Worm (Caenorhabditis elegans) whole organism, mixed stage, embryonic: ENCODE measurements around the gene srp-2.

Source experiments
- bed-3 ChIP-seq: fragments of 200-800 bp; sonication (Bioruptor generic); optimal IDR thresholded peaks from 3 replicates; lab custom pipeline; 2018; ENCODE audit warnings: mild to moderate bottlenecking, missing genetic modification characterization, moderate library complexity, missing compliant biosample characterization
- blmp-1 ChIP-seq: fragments of 150-350 bp; optimal IDR thresholded peaks from 2 replicates; lab custom pipeline; 2014; ENCODE audit warnings: missing biosample characterization, missing genetic modification characterization
- ceh-39 ChIP-seq: fragments of 150-350 bp; optimal IDR thresholded peaks from 2 replicates; lab custom pipeline; 2014; ENCODE audit warnings: missing biosample characterization, missing genetic modification characterization
- ceh-43 ChIP-seq: fragments of 200-800 bp; sonication (Bioruptor generic); optimal IDR thresholded peaks from 2 replicates; lab custom pipeline; 2018; ENCODE audit warnings: mild to moderate bottlenecking, missing genetic modification characterization, moderate library complexity, missing compliant biosample characterization
- ceh-83 ChIP-seq: fragments of 200-800 bp; sonication (Bioruptor generic); optimal IDR thresholded peaks from 2 replicates; lab custom pipeline; 2018; ENCODE audit warnings: mild to moderate bottlenecking, missing genetic modification characterization, missing compliant biosample characterization
- ces-1 ChIP-seq: fragments of 150-350 bp; optimal IDR thresholded peaks from 2 replicates; lab custom pipeline; 2014; ENCODE audit warnings: missing biosample characterization, missing genetic modification reagents, missing genetic modification characterization
- drap-1 ChIP-seq: fragments of 200-800 bp; sonication (Bioruptor generic); optimal IDR thresholded peaks from 3 replicates; lab custom pipeline; 2018; ENCODE audit warnings: mild to moderate bottlenecking, missing genetic modification characterization, missing compliant biosample characterization
- elt-1 ChIP-seq: sonication (generic microtip); optimal IDR thresholded peaks from 2 replicates; lab custom pipeline; 2017; ENCODE audit warnings: missing genetic modification characterization, mild to moderate bottlenecking, missing compliant biosample characterization, antibody characterized with exemption, moderate library complexity, borderline replicate concordance; ENCODE audit not compliant: insufficient read depth
- elt-3 ChIP-seq: fragments of 150-350 bp; optimal IDR thresholded peaks from 2 replicates; lab custom pipeline; 2014; ENCODE audit warnings: missing biosample characterization, missing genetic modification characterization
- flh-1 ChIP-seq: fragments of 200-800 bp; sonication (Bioruptor generic); optimal IDR thresholded peaks from 2 replicates; lab custom pipeline; 2018; ENCODE audit warnings: mild to moderate bottlenecking, missing genetic modification characterization, moderate library complexity, missing compliant biosample characterization
- hlh-1 ChIP-seq: fragments of 150-350 bp; optimal IDR thresholded peaks from 2 replicates; lab custom pipeline; 2014; ENCODE audit warnings: missing biosample characterization, missing genetic modification reagents, missing genetic modification characterization
- lin-13 ChIP-seq: fragments of 150-350 bp; optimal IDR thresholded peaks from 2 replicates; lab custom pipeline; 2014; ENCODE audit warnings: missing biosample characterization, missing genetic modification characterization
- lsy-2 ChIP-seq: fragments of 150-350 bp; optimal IDR thresholded peaks from 2 replicates; lab custom pipeline; 2014; ENCODE audit warnings: missing biosample characterization, missing genetic modification characterization
- mab-5 ChIP-seq: fragments of 150-350 bp; optimal IDR thresholded peaks from 2 replicates; lab custom pipeline; 2014; ENCODE audit warnings: missing biosample characterization, missing genetic modification characterization
- mep-1 ChIP-seq: fragments of 150-350 bp; optimal IDR thresholded peaks from 2 replicates; lab custom pipeline; 2017; ENCODE audit warnings: missing biosample characterization, missing genetic modification reagents, missing genetic modification characterization, inconsistent platforms
- mls-2 ChIP-seq: sonication (generic microtip); optimal IDR thresholded peaks from 2 replicates; lab custom pipeline; 2016; ENCODE audit warnings: mild to moderate bottlenecking, missing genetic modification characterization, moderate library complexity, missing compliant biosample characterization
- nhr-12 ChIP-seq: fragments of 150-350 bp; optimal IDR thresholded peaks from 2 replicates; lab custom pipeline; 2014; ENCODE audit warnings: missing biosample characterization, missing genetic modification characterization
- nhr-2 ChIP-seq: fragments of 150-350 bp; optimal IDR thresholded peaks from 2 replicates; lab custom pipeline; 2014; ENCODE audit warnings: missing biosample characterization, missing genetic modification characterization
- nhr-237 ChIP-seq: fragments of 150-350 bp; optimal IDR thresholded peaks from 2 replicates; lab custom pipeline; 2014; ENCODE audit warnings: missing biosample characterization, missing genetic modification characterization
- nhr-28 ChIP-seq: fragments of 150-350 bp; optimal IDR thresholded peaks from 2 replicates; lab custom pipeline; 2014; ENCODE audit warnings: missing biosample characterization, missing genetic modification characterization
- nhr-76 ChIP-seq: sonication (generic microtip); optimal IDR thresholded peaks from 2 replicates; lab custom pipeline; 2017; ENCODE audit warnings: missing biosample characterization, missing genetic modification characterization
- pha-4 ChIP-seq: fragments of 150-350 bp; optimal IDR thresholded peaks from 2 replicates; lab custom pipeline; 2018; ENCODE audit warnings: missing biosample characterization, missing genetic modification reagents, missing genetic modification characterization
- sem-2 ChIP-seq: fragments of 200-800 bp; sonication (Bioruptor generic); optimal IDR thresholded peaks from 2 replicates; lab custom pipeline; 2018; ENCODE audit warnings: mild to moderate bottlenecking, missing genetic modification characterization, missing compliant biosample characterization
- snpc-4 ChIP-seq: fragments of 150-350 bp; optimal IDR thresholded peaks from 2 replicates; lab custom pipeline; 2014; ENCODE audit warnings: missing biosample characterization, missing genetic modification characterization
- sptf-1 ChIP-seq: sonication (generic microtip); optimal IDR thresholded peaks from 2 replicates; lab custom pipeline; 2017; ENCODE audit warnings: mild to moderate bottlenecking, missing genetic modification characterization, moderate library complexity, missing compliant biosample characterization
- tbx-8 ChIP-seq: fragments of 200-800 bp; sonication (Bioruptor generic); optimal IDR thresholded peaks from 2 replicates; lab custom pipeline; 2018; ENCODE audit warnings: mild to moderate bottlenecking, missing genetic modification characterization, moderate library complexity, missing compliant biosample characterization
- unc-120 ChIP-seq: sonication (generic microtip); optimal IDR thresholded peaks from 2 replicates; lab custom pipeline; 2017; ENCODE audit warnings: missing genetic modification characterization, missing compliant biosample characterization; ENCODE audit not compliant: poor library complexity, severe bottlenecking
- unc-39 ChIP-seq: fragments of 150-350 bp; optimal IDR thresholded peaks from 2 replicates; lab custom pipeline; 2014; ENCODE audit warnings: missing biosample characterization, missing genetic modification characterization
- unc-62 ChIP-seq: fragments of 150-350 bp; optimal IDR thresholded peaks from 2 replicates; lab custom pipeline; 2014; ENCODE audit warnings: missing biosample characterization, missing genetic modification reagents, missing genetic modification characterization
- zip-8 ChIP-seq: fragments of 150-350 bp; optimal IDR thresholded peaks from 2 replicates; lab custom pipeline; 2014; ENCODE audit warnings: missing biosample characterization, missing genetic modification characterization
- ztf-11 ChIP-seq: fragments of 150-350 bp; optimal IDR thresholded peaks from 2 replicates; lab custom pipeline; 2014; ENCODE audit warnings: missing biosample characterization, missing genetic modification characterization

Gene srp-2

ce11 chrV:778339-778738 lies 15.9 kb downstream of the srp-2 start, which contains the start of gene srbc-59:
TSS of gene srbc-59 (plus strand) at chrV:778639.
- TF ChIP-seq mab-5 (tag; lab: Kevin White, UChicago) (no peak), sptf-1 (no peak), pha-4 (tag; lab: Kevin White, UChicago) (no peak), unc-62 (GFP tag; lab: Kevin White, UChicago) (no peak), zip-8 (tag; lab: Kevin White, UChicago) (no peak), flh-1 (GFP tag; lab: Kevin White, UChicago) (no peak), unc-120 (tag; lab: Kevin White, UChicago) (no peak), unc-39 (tag; lab: Kevin White, UChicago) (no peak), hlh-1 (tag; lab: Kevin White, UChicago) (no peak), elt-3 (no peak)
- TF ChIP-seq, all 35 proteins: peak for 0

DNA sequence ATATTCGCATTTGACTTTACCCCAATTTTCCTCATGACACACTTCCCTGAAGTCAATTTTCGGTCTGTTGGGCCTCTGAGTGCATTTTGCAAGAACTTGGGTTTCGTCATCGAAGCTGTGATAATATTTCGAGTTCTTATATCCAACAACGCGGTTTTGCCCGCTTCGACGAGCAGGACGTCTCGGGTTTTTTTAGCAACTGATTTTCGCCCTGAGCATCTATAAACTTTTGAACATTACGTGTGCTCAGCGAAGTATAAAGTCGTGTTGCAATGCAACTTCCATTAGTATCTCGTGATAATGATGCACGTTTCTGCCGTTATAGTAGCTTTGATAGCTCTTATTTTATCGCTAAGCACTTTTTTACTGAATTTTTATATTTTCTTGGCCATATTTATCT lies 17.6 kb downstream of the srp-2 start, which contains the start of gene srbc-60:
Gene srbc-60, plus strand, starts transcription at position 301 of the 400 bp plus-strand sequence.
- TF ChIP-seq ceh-39 (tag; lab: Kevin White, UChicago) (no peak), ces-1 (no peak), unc-62 (GFP tag; lab: Kevin White, UChicago) (no peak), lin-13 (tag; lab: Kevin White, UChicago) (no peak), zip-8 (tag; lab: Kevin White, UChicago) (no peak), ceh-43 (GFP tag; lab: Kevin White, UChicago) (no peak), lsy-2 (tag; lab: Kevin White, UChicago) (no peak), mls-2 (tag; lab: Kevin White, UChicago) (no peak), drap-1 (GFP tag; lab: Kevin White, UChicago) (no peak), nhr-237 (tag; lab: Kevin White, UChicago) (no peak), nhr-28 (tag; lab: Kevin White, UChicago) (no peak), nhr-2 (tag; lab: Kevin White, UChicago) (no peak), blmp-1 (no peak), snpc-4 (tag; lab: Kevin White, UChicago) (no peak), sptf-1 (no peak), flh-1 (GFP tag; lab: Kevin White, UChicago) (no peak), sem-2 (GFP tag; lab: Kevin White, UChicago) (no peak)

ce11 chrV:782432-782831 lies 20.0 kb downstream of the srp-2 start, which contains the start of gene srab-16:
TSS of gene srab-16 (plus strand) at chrV:782732.
- TF ChIP-seq zip-8 (tag; lab: Kevin White, UChicago) (no peak), flh-1 (GFP tag; lab: Kevin White, UChicago) (no peak), tbx-8 (GFP tag; lab: Kevin White, UChicago) (no peak), hlh-1 (tag; lab: Kevin White, UChicago) (no peak), bed-3 (GFP tag; lab: Kevin White, UChicago) (no peak), elt-1 (tag; lab: Kevin White, UChicago) (no peak), mab-5 (tag; lab: Kevin White, UChicago) (no peak), drap-1 (GFP tag; lab: Kevin White, UChicago) (no peak), unc-62 (GFP tag; lab: Kevin White, UChicago) (no peak), ceh-83 (GFP tag; lab: Kevin White, UChicago) (no peak), elt-3 (no peak), ztf-11 (tag; lab: Kevin White, UChicago) (no peak), ces-1 (no peak), mep-1 (no peak), nhr-237 (tag; lab: Kevin White, UChicago) (no peak), nhr-28 (tag; lab: Kevin White, UChicago) (no peak), nhr-2 (tag; lab: Kevin White, UChicago) (no peak), nhr-76 (tag; lab: Kevin White, UChicago) (no peak), unc-120 (tag; lab: Kevin White, UChicago) (no peak)

- TF ChIP-seq nhr-28 (tag; lab: Kevin White, UChicago): no peak
- no peak for TF ChIP-seq sptf-1
- TF ChIP-seq zip-8 (tag; lab: Kevin White, UChicago): no peak
- no peak for TF ChIP-seq flh-1 (GFP tag; lab: Kevin White, UChicago)
- no peak for TF ChIP-seq pha-4 (tag; lab: Kevin White, UChicago)
- no peak for TF ChIP-seq mep-1
- no peak for TF ChIP-seq mab-5 (tag; lab: Kevin White, UChicago)
- no peak for TF ChIP-seq unc-120 (tag; lab: Kevin White, UChicago)
- no peak for TF ChIP-seq nhr-12 (tag; lab: Kevin White, UChicago)
- TF ChIP-seq unc-39 (tag; lab: Kevin White, UChicago): no peak
- no peak for TF ChIP-seq tbx-8 (GFP tag; lab: Kevin White, UChicago)
These were observed 31.7 kb downstream of the srp-2 start for ce11 chrV:794092-794491.
